Fruit fly (Drosophila melanogaster) whole organism, embryonic: ENCODE results near the gene CG32713.

Source experiments
- Aef1 ChIP-seq: fragments of 200-800 bp; sonication (Bioruptor generic); IDR thresholded peaks from 3 replicates; pipeline ENCODE4 v1.3.6; 2022; ENCODE audit warnings: missing biosample characterization, missing genetic modification characterization
- CG10979 ChIP-seq: fragments of 200-800 bp; sonication (Bioruptor generic); optimal IDR thresholded peaks from 2 replicates; lab custom pipeline; 2018; ENCODE audit warnings: missing biosample characterization, mild to moderate bottlenecking, missing genetic modification characterization, moderate library complexity
- CG11247 ChIP-seq: fragments of 200-800 bp; sonication (Bioruptor generic); IDR thresholded peaks from 2 replicates; pipeline ENCODE4 v1.3.6; 2022; ENCODE audit warnings: missing biosample characterization, missing genetic modification characterization
- CG13424 ChIP-seq: fragments of 200-800 bp; sonication (Bioruptor generic); optimal IDR thresholded peaks from 2 replicates; lab custom pipeline; 2019; ENCODE audit warnings: missing biosample characterization, mild to moderate bottlenecking, missing genetic modification characterization, moderate library complexity
- CG14710 ChIP-seq: fragments of 200-800 bp; sonication (Bioruptor generic); optimal IDR thresholded peaks from 3 replicates; lab custom pipeline; 2019; ENCODE audit warnings: missing biosample characterization, mild to moderate bottlenecking, missing genetic modification characterization, moderate library complexity
- CG16779 ChIP-seq: fragments of 200-800 bp; sonication (Bioruptor generic); IDR thresholded peaks from 2 replicates; pipeline ENCODE4 v1.3.6; 2022; ENCODE audit warnings: missing biosample characterization, missing genetic modification characterization
- CG16863 ChIP-seq: fragments of 200-800 bp; sonication (Bioruptor generic); optimal IDR thresholded peaks from 3 replicates; lab custom pipeline; 2016; ENCODE audit warnings: missing biosample characterization, missing genetic modification characterization
- CG17186 ChIP-seq: fragments of 200-800 bp; sonication (Bioruptor generic); optimal IDR thresholded peaks from 3 replicates; lab custom pipeline; 2017; ENCODE audit warnings: missing biosample characterization, missing genetic modification reagents, missing genetic modification characterization
- CG17328 ChIP-seq: fragments of 200-800 bp; sonication (Bioruptor generic); IDR thresholded peaks from 2 replicates; pipeline ENCODE4 v1.3.6; 2022; ENCODE audit warnings: missing biosample characterization, missing genetic modification characterization
- CG18476 ChIP-seq: fragments of 200-800 bp; sonication (Bioruptor generic); optimal IDR thresholded peaks from 2 replicates; lab custom pipeline; 2016; ENCODE audit warnings: missing biosample characterization, mild to moderate bottlenecking, missing genetic modification characterization
- CG2116 ChIP-seq: fragments of 200-800 bp; sonication (Bioruptor generic); optimal IDR thresholded peaks from 3 replicates; lab custom pipeline; 2018; ENCODE audit warnings: missing biosample characterization, mild to moderate bottlenecking, missing genetic modification characterization
- CG2712 ChIP-seq: fragments of 200-800 bp; optimal IDR thresholded peaks from 3 replicates; lab custom pipeline; 2019; ENCODE audit warnings: missing biosample characterization, mild to moderate bottlenecking, missing genetic modification characterization, moderate library complexity
- CG3065 ChIP-seq: fragments of 200-800 bp; sonication (Bioruptor generic); optimal IDR thresholded peaks from 2 replicates; lab custom pipeline; 2016; ENCODE audit warnings: missing biosample characterization, missing genetic modification characterization
- CG31365 ChIP-seq: fragments of 200-800 bp; sonication (Bioruptor generic); optimal IDR thresholded peaks from 2 replicates; lab custom pipeline; 2018; ENCODE audit warnings: missing biosample characterization, mild to moderate bottlenecking, missing genetic modification characterization
- CG33557 ChIP-seq: fragments of 200-800 bp; sonication (Bioruptor generic); optimal IDR thresholded peaks from 2 replicates; lab custom pipeline; 2019; ENCODE audit warnings: missing biosample characterization, mild to moderate bottlenecking, missing genetic modification characterization, moderate library complexity
- CG43689 ChIP-seq: fragments of 200-800 bp; sonication (Bioruptor generic); IDR thresholded peaks from 2 replicates; pipeline ENCODE4 v1.3.6; 2022; ENCODE audit warnings: missing biosample characterization, missing genetic modification characterization
- CG4707 ChIP-seq: fragments of 200-800 bp; sonication (Bioruptor generic); optimal IDR thresholded peaks from 2 replicates; lab custom pipeline; 2018; ENCODE audit warnings: missing biosample characterization, mild to moderate bottlenecking, missing genetic modification characterization, moderate library complexity
- CG7745 ChIP-seq: fragments of 200-800 bp; sonication (Bioruptor generic); optimal IDR thresholded peaks from 2 replicates; lab custom pipeline; 2018; ENCODE audit warnings: missing biosample characterization, mild to moderate bottlenecking, missing genetic modification characterization, moderate library complexity
- CG7987 ChIP-seq: fragments of 200-800 bp; sonication (Bioruptor generic); optimal IDR thresholded peaks from 2 replicates; lab custom pipeline; 2018; ENCODE audit warnings: missing biosample characterization, mild to moderate bottlenecking, missing genetic modification characterization, moderate library complexity
- CG9817 ChIP-seq: fragments of 200-800 bp; sonication (Bioruptor generic); optimal IDR thresholded peaks from 2 replicates; lab custom pipeline; 2018; ENCODE audit warnings: missing biosample characterization, mild to moderate bottlenecking, missing genetic modification characterization, moderate library complexity
- CG9876 ChIP-seq: fragments of 200-800 bp; sonication (Bioruptor generic); optimal IDR thresholded peaks from 2 replicates; lab custom pipeline; 2016; ENCODE audit warnings: missing biosample characterization, missing genetic modification characterization
- CoRest ChIP-seq: fragments of 200-800 bp; sonication (Bioruptor generic); optimal IDR thresholded peaks from 3 replicates; lab custom pipeline; 2018; ENCODE audit warnings: missing biosample characterization, mild to moderate bottlenecking, missing genetic modification characterization, moderate library complexity
- Dbx ChIP-seq: fragments of 200-800 bp; sonication (Bioruptor generic); IDR thresholded peaks from 3 replicates; pipeline ENCODE4 v1.3.6; 2022; ENCODE audit warnings: missing biosample characterization, missing genetic modification characterization
- Dip3 ChIP-seq: fragments of 200-800 bp; sonication (Bioruptor generic); optimal IDR thresholded peaks from 3 replicates; lab custom pipeline; 2016; ENCODE audit warnings: missing biosample characterization, missing genetic modification characterization
- Dll ChIP-seq: fragments of 200-800 bp; sonication (Bioruptor generic); IDR thresholded peaks from 4 replicates; pipeline ENCODE4 v1.3.6; 2022; ENCODE audit warnings: missing biosample characterization, missing genetic modification characterization; ENCODE audit not compliant: partially characterized antibody
- Drgx ChIP-seq: fragments of 200-800 bp; sonication (Bioruptor generic); IDR thresholded peaks from 2 replicates; pipeline ENCODE4 v1.3.6; 2022; ENCODE audit warnings: missing biosample characterization, missing genetic modification characterization
- Myb ChIP-seq: fragments of 200-800 bp; sonication (Bioruptor generic); optimal IDR thresholded peaks from 2 replicates; lab custom pipeline; 2016; ENCODE audit warnings: missing biosample characterization, missing genetic modification characterization
- NK7.1 ChIP-seq: fragments of 200-800 bp; sonication (Bioruptor generic); optimal IDR thresholded peaks from 3 replicates; lab custom pipeline; 2016; ENCODE audit warnings: missing biosample characterization, missing genetic modification characterization
- Oli ChIP-seq: fragments of 200-800 bp; sonication (Bioruptor generic); optimal IDR thresholded peaks from 2 replicates; lab custom pipeline; 2018; ENCODE audit warnings: missing biosample characterization, mild to moderate bottlenecking, missing genetic modification characterization, moderate library complexity
- Scr ChIP-seq: fragments of 200-800 bp; sonication (Bioruptor generic); IDR thresholded peaks from 2 replicates; pipeline ENCODE4 v1.3.6; 2022; ENCODE audit warnings: missing biosample characterization, missing genetic modification characterization; ENCODE audit not compliant: partially characterized antibody
- Stat92E ChIP-seq, 3 experiments: fragments of >200 bp in 2 of 3; fragments of 200-800 bp in 1 of 3; sonication (Bioruptor generic) in 1 of 3; optimal IDR thresholded peaks; 2 replicates each; lab custom pipeline; 2017 to 2019; ENCODE audit warnings: missing biosample characterization in 3 of 3, missing genetic modification characterization in 3 of 3, mild to moderate bottlenecking in 1 of 3, moderate library complexity in 1 of 3
- Taf1 ChIP-seq: fragments of 200-800 bp; sonication (Bioruptor generic); IDR thresholded peaks from 2 replicates; pipeline ENCODE4 v1.3.6; 2022; ENCODE audit warnings: missing biosample characterization, missing genetic modification characterization
- Xrp1 ChIP-seq: fragments of 200-800 bp; sonication (Bioruptor generic); IDR thresholded peaks from 2 replicates; pipeline ENCODE4 v1.3.6; 2022; ENCODE audit warnings: missing biosample characterization, missing genetic modification characterization
- al ChIP-seq: fragments of 200-800 bp; sonication (Bioruptor generic); IDR thresholded peaks from 2 replicates; pipeline ENCODE4 v1.3.6; 2022; ENCODE audit warnings: missing biosample characterization, missing genetic modification characterization
- bbx ChIP-seq: fragments of 200-800 bp; sonication (Bioruptor generic); IDR thresholded peaks from 2 replicates; pipeline ENCODE4 v1.3.6; 2022; ENCODE audit warnings: missing biosample characterization, missing genetic modification characterization; ENCODE audit not compliant: partially characterized antibody
- bowl ChIP-seq: fragments of 200-800 bp; sonication (Bioruptor generic); IDR thresholded peaks from 2 replicates; pipeline ENCODE4 v1.3.6; 2022; ENCODE audit warnings: missing biosample characterization, missing genetic modification characterization
- dpn ChIP-seq, 2 experiments: fragments of 200-800 bp; sonication (Bioruptor generic); optimal IDR thresholded peaks; 3 replicates each; lab custom pipeline; 2016; ENCODE audit warnings: missing biosample characterization in 2 of 2, missing genetic modification characterization in 2 of 2
- emc ChIP-seq: fragments of 200-800 bp; sonication (Bioruptor generic); optimal IDR thresholded peaks from 2 replicates; lab custom pipeline; 2016; ENCODE audit warnings: missing biosample characterization, missing genetic modification characterization
- exex ChIP-seq: fragments of 200-800 bp; sonication (Bioruptor generic); optimal IDR thresholded peaks from 4 replicates; lab custom pipeline; 2018; ENCODE audit warnings: missing biosample characterization, mild to moderate bottlenecking, missing genetic modification characterization, moderate library complexity
- fd102C ChIP-seq: fragments of 200-800 bp; sonication (Bioruptor generic); optimal IDR thresholded peaks from 2 replicates; lab custom pipeline; 2018; ENCODE audit warnings: missing biosample characterization, mild to moderate bottlenecking, missing genetic modification characterization, moderate library complexity
- grn ChIP-seq: fragments of 200-800 bp; sonication (Bioruptor generic); optimal IDR thresholded peaks from 3 replicates; lab custom pipeline; 2017; ENCODE audit warnings: missing biosample characterization, missing genetic modification characterization
- h ChIP-seq: fragments of >200 bp; optimal IDR thresholded peaks from 2 replicates; lab custom pipeline; 2017
- inv ChIP-seq: fragments of 200-800 bp; sonication (Bioruptor generic); IDR thresholded peaks from 2 replicates; pipeline ENCODE4 v1.3.6; 2022; ENCODE audit warnings: missing biosample characterization, missing genetic modification characterization; ENCODE audit not compliant: partially characterized antibody
- jing ChIP-seq: fragments of 200-800 bp; sonication (Bioruptor generic); optimal IDR thresholded peaks from 2 replicates; lab custom pipeline; 2018; ENCODE audit warnings: missing biosample characterization, mild to moderate bottlenecking, missing genetic modification characterization
- klu ChIP-seq: fragments of 200-800 bp; sonication (Bioruptor generic); IDR thresholded peaks from 2 replicates; pipeline ENCODE4 v1.3.6; 2022; ENCODE audit warnings: missing biosample characterization, missing genetic modification characterization
- lola ChIP-seq, 3 experiments: fragments of >200 bp in 2 of 3; fragments of 200-800 bp in 1 of 3; sonication (Bioruptor generic) in 1 of 3; optimal IDR thresholded peaks; 2 replicates each; lab custom pipeline; 2017 to 2019; ENCODE audit warnings: missing biosample characterization in 3 of 3, missing genetic modification characterization in 3 of 3, mild to moderate bottlenecking in 1 of 3, moderate library complexity in 1 of 3
- mirr ChIP-seq: fragments of 200-800 bp; sonication (Bioruptor generic); optimal IDR thresholded peaks from 3 replicates; lab custom pipeline; 2018; ENCODE audit warnings: missing biosample characterization, mild to moderate bottlenecking, missing genetic modification characterization
- salm ChIP-seq: fragments of 200-800 bp; sonication (Bioruptor generic); optimal IDR thresholded peaks from 2 replicates; lab custom pipeline; 2018; ENCODE audit warnings: missing biosample characterization, mild to moderate bottlenecking, missing genetic modification characterization
- schlank ChIP-seq: fragments of 200-800 bp; sonication (Bioruptor generic); optimal IDR thresholded peaks from 2 replicates; lab custom pipeline; 2018; ENCODE audit warnings: missing biosample characterization, mild to moderate bottlenecking, missing genetic modification characterization
- twi ChIP-seq: fragments of 200-800 bp; optimal IDR thresholded peaks from 2 replicates; lab custom pipeline; 2019; ENCODE audit warnings: missing biosample characterization, mild to moderate bottlenecking, missing genetic modification characterization, moderate library complexity
- yki ChIP-seq: fragments of >200 bp; optimal IDR thresholded peaks from 3 replicates; lab custom pipeline; 2018

CG32713 gene

DNA sequence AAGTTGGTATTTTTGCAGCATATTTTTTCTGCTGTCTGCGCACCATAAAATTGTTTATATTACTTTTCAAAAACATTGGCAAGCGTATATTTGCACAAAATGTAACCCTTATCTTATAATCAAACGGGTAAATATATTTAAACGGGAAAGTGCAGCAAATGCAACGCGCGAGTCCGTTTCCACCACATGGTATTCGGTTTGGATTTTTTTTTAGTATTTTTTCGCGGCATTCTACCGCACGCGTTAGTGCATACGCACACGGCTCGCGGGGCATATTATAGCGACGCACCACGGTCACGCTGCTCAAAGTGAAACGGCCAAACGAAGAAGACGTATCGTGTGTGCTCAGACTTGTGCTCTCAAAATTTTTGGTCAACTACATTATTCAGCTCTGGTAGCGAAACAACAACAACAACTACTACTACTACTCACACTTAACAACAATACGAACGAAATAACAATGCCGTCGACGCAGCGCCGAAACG lies 48.4 kb downstream of the CG32713 start, which contains the start of gene Trf2 (continued):
- TF ChIP-seq CG18476 (GFP tag; lab: Kevin White, UChicago): no peak
- no peak for TF ChIP-seq dpn (GFP tag; optimal IDR thresholded peaks at IDR 0.05; lab: Kevin White, UChicago)
- TF ChIP-seq yki (lab: Kevin White, UChicago): no peak
- peak; percentile 9 for TF ChIP-seq mirr (GFP tag; lab: Kevin White, UChicago)
- TF ChIP-seq bbx (GFP tag; lab: Robert Waterston, UW): peak; percentile 33; the same call in 1 of the 2 replicates
- TF ChIP-seq CG10979 (tag; lab: Kevin White, UChicago): no peak
- TF ChIP-seq klu (GFP tag; lab: Robert Waterston, UW): no peak
- TF ChIP-seq schlank (tag; lab: Kevin White, UChicago): peak; percentile 3
- TF ChIP-seq NK7.1: no peak
- TF ChIP-seq bowl (GFP tag; lab: Robert Waterston, UW): no peak
- no peak for TF ChIP-seq CG33557 (GFP tag; lab: Kevin White, UChicago)
- peak; percentile 9 for TF ChIP-seq CG17186 (GFP tag; lab: Kevin White, UChicago)
- no peak for TF ChIP-seq CG16779 (GFP tag; lab: Robert Waterston, UW)
- TF ChIP-seq Aef1 (GFP tag; lab: Robert Waterston, UW): no peak
- TF ChIP-seq jing (GFP tag; lab: Kevin White, UChicago): no peak
- TF ChIP-seq Oli (tag; lab: Kevin White, UChicago): no peak
- no peak for TF ChIP-seq CG9817 (tag; lab: Kevin White, UChicago)
- no peak for TF ChIP-seq CG11247
- peak; percentile 39 for TF ChIP-seq CG7987 (GFP tag; lab: Kevin White, UChicago)
- TF ChIP-seq Stat92E (GFP tag; optimal IDR thresholded peaks at IDR 0.05; lab: Kevin White, UChicago): no peak
- TF ChIP-seq Dll (GFP tag; lab: Robert Waterston, UW): no peak
- TF ChIP-seq Taf1: no peak
- TF ChIP-seq CG2116 (GFP tag; lab: Kevin White, UChicago): peak; percentile 7
- TF ChIP-seq Xrp1 (GFP tag; lab: Robert Waterston, UW): no peak
- TF ChIP-seq CG9876 (GFP tag; lab: Kevin White, UChicago): no peak
- no peak for TF ChIP-seq al
- TF ChIP-seq CG16863 (GFP tag; lab: Kevin White, UChicago): no peak
- TF ChIP-seq CG13424 (tag; lab: Kevin White, UChicago): no peak
- TF ChIP-seq fd102C (GFP tag; lab: Kevin White, UChicago): no peak
- no peak for TF ChIP-seq emc
- peak; percentile 29 for TF ChIP-seq CG14710 (tag; lab: Kevin White, UChicago)
- no peak for TF ChIP-seq CG3065 (GFP tag; lab: Kevin White, UChicago)
- TF ChIP-seq Myb (GFP tag; lab: Kevin White, UChicago): peak; percentile 52
- no peak for TF ChIP-seq CG43689 (GFP tag; lab: Robert Waterston, UW)
- no peak for TF ChIP-seq Scr (GFP tag; lab: Robert Waterston, UW)
- TF ChIP-seq CG17328 (GFP tag; lab: Robert Waterston, UW): 0 out of 2 replicates have a peak, but pooled peaks have one; percentile 26
- TF ChIP-seq Dbx (GFP tag; lab: Robert Waterston, UW): peak; percentile 59; the same call in 1 of the 3 replicates
- TF ChIP-seq Drgx (GFP tag; lab: Robert Waterston, UW): no peak
- no peak for TF ChIP-seq exex
- TF ChIP-seq CG31365: peak; percentile 31
- TF ChIP-seq CG2712 (tag; lab: Kevin White, UChicago): no peak
- peak; percentile 2 for TF ChIP-seq CG4707 (GFP tag; lab: Kevin White, UChicago)
- TF ChIP-seq twi (tag; lab: Kevin White, UChicago): no peak
- TF ChIP-seq h: no peak
- TF ChIP-seq lola (GFP tag; optimal IDR thresholded peaks at IDR 0.05; lab: Kevin White, UChicago): no peak
- TF ChIP-seq inv (GFP tag; lab: Robert Waterston, UW): no peak
- TF ChIP-seq CoRest (tag; lab: Kevin White, UChicago): no peak
- TF ChIP-seq salm (tag; lab: Kevin White, UChicago): no peak
- TF ChIP-seq grn: no peak
- no peak for TF ChIP-seq Dip3 (GFP tag; lab: Kevin White, UChicago)
- TF ChIP-seq CG7745 (tag; lab: Kevin White, UChicago): no peak
